Fruit fly (Drosophila melanogaster) whole organism, embryonic: ENCODE data around the gene CG34432.

Experiments
- ATbp ChIP-seq: fragments of 200-800 bp; sonication (Bioruptor generic); optimal IDR thresholded peaks from 2 replicates; lab custom pipeline; 2017; ENCODE audit warnings: missing biosample characterization, mild to moderate bottlenecking, missing genetic modification characterization, missing genetic modification reagents
- Ada2b ChIP-seq: fragments of 200-800 bp; sonication (Bioruptor generic); IDR thresholded peaks from 2 replicates; pipeline ENCODE4 v1.3.6; 2022; ENCODE audit warnings: missing biosample characterization, missing genetic modification characterization
- CG11093 ChIP-seq: fragments of 200-800 bp; sonication (Bioruptor generic); IDR thresholded peaks from 3 replicates; pipeline ENCODE4 v1.3.6; 2022; ENCODE audit warnings: missing biosample characterization, missing genetic modification characterization
- CG11398 ChIP-seq: fragments of 200-800 bp; sonication (Bioruptor generic); optimal IDR thresholded peaks from 2 replicates; lab custom pipeline; 2016; ENCODE audit warnings: missing biosample characterization, missing genetic modification characterization
- CG12155 ChIP-seq: fragments of 200-800 bp; sonication (Bioruptor generic); optimal IDR thresholded peaks from 3 replicates; lab custom pipeline; 2016; ENCODE audit warnings: missing biosample characterization, missing genetic modification characterization
- CG12299 ChIP-seq: fragments of 200-800 bp; sonication (Bioruptor generic); optimal IDR thresholded peaks from 2 replicates; lab custom pipeline; 2018; ENCODE audit warnings: missing biosample characterization, mild to moderate bottlenecking, missing genetic modification characterization
- CG12769 ChIP-seq: fragments of 200-800 bp; sonication (Bioruptor generic); optimal IDR thresholded peaks from 2 replicates; lab custom pipeline; 2019; ENCODE audit warnings: missing biosample characterization, mild to moderate bottlenecking, missing genetic modification characterization, moderate library complexity
- CG14710 ChIP-seq: fragments of 200-800 bp; sonication (Bioruptor generic); optimal IDR thresholded peaks from 3 replicates; lab custom pipeline; 2019; ENCODE audit warnings: missing biosample characterization, mild to moderate bottlenecking, missing genetic modification characterization, moderate library complexity
- CG1603 ChIP-seq: fragments of 200-800 bp; sonication (Bioruptor generic); optimal IDR thresholded peaks from 2 replicates; lab custom pipeline; 2019; ENCODE audit warnings: missing biosample characterization, mild to moderate bottlenecking, missing genetic modification characterization, moderate library complexity
- CG17361 ChIP-seq: fragments of 200-800 bp; sonication (Bioruptor generic); IDR thresholded peaks from 3 replicates; pipeline ENCODE4 v1.3.6; 2022; ENCODE audit warnings: missing biosample characterization, missing genetic modification characterization
- CG18619 ChIP-seq: fragments of 200-800 bp; sonication (Bioruptor generic); optimal IDR thresholded peaks from 3 replicates; lab custom pipeline; 2017; ENCODE audit warnings: missing biosample characterization, mild to moderate bottlenecking, missing genetic modification characterization
- CG2202 ChIP-seq: fragments of 200-800 bp; sonication (Bioruptor generic); optimal IDR thresholded peaks from 2 replicates; lab custom pipeline; 2018; ENCODE audit warnings: missing biosample characterization, mild to moderate bottlenecking, missing genetic modification characterization
- CG2678 ChIP-seq: fragments of 200-800 bp; sonication (Bioruptor generic); optimal IDR thresholded peaks from 3 replicates; lab custom pipeline; 2019; ENCODE audit warnings: missing biosample characterization, mild to moderate bottlenecking, missing genetic modification characterization, moderate library complexity
- CG5953 ChIP-seq: fragments of 200-800 bp; sonication (Bioruptor generic); IDR thresholded peaks from 2 replicates; pipeline ENCODE4 v1.3.6; 2022; ENCODE audit warnings: missing biosample characterization, missing genetic modification characterization
- CG6175 ChIP-seq: fragments of 200-800 bp; sonication (Bioruptor generic); IDR thresholded peaks from 3 replicates; pipeline ENCODE4 v1.3.6; 2022; ENCODE audit warnings: missing biosample characterization, missing genetic modification characterization
- CG7786 ChIP-seq: fragments of 200-800 bp; sonication (Bioruptor generic); optimal IDR thresholded peaks from 2 replicates; lab custom pipeline; 2016; ENCODE audit warnings: missing biosample characterization, missing genetic modification characterization
- CG8944 ChIP-seq: fragments of 200-800 bp; sonication (Bioruptor generic); optimal IDR thresholded peaks from 3 replicates; lab custom pipeline; 2016; ENCODE audit warnings: missing biosample characterization, missing genetic modification characterization
- CG9215 ChIP-seq: fragments of 200-800 bp; sonication (Bioruptor generic); IDR thresholded peaks from 2 replicates; pipeline ENCODE4 v1.3.6; 2022; ENCODE audit warnings: missing biosample characterization, missing genetic modification characterization
- Chrac-16 ChIP-seq: fragments of 200-800 bp; sonication (Bioruptor generic); optimal IDR thresholded peaks from 3 replicates; lab custom pipeline; 2016; ENCODE audit warnings: missing biosample characterization, missing genetic modification characterization
- D ChIP-seq, 2 experiments: fragments of 200-800 bp in 1 of 2; fragments of >200 bp in 1 of 2; sonication (Bioruptor generic) in 1 of 2; optimal IDR thresholded peaks; 2 replicates in 1 of 2; 3 replicates in 1 of 2; lab custom pipeline; 2017; ENCODE audit warnings: mild to moderate bottlenecking in 1 of 2, missing biosample characterization in 1 of 2, missing genetic modification characterization in 1 of 2, missing genetic modification reagents in 1 of 2
- Dfd ChIP-seq, 2 experiments: fragments of >200 bp; optimal IDR thresholded peaks; 2 replicates each; lab custom pipeline; 2017; ENCODE audit warnings: missing biosample characterization in 2 of 2, missing genetic modification characterization in 2 of 2
- Eip74EF ChIP-seq, 2 experiments: fragments of 200-800 bp in 1 of 2; fragments of >200 bp in 1 of 2; sonication (Bioruptor generic) in 1 of 2; optimal IDR thresholded peaks; 2 replicates each; lab custom pipeline; 2017 to 2019; ENCODE audit warnings: missing biosample characterization in 2 of 2, missing genetic modification characterization in 2 of 2, mild to moderate bottlenecking in 1 of 2, moderate library complexity in 1 of 2
- Ets97D ChIP-seq: fragments of 200-800 bp; sonication (Bioruptor generic); optimal IDR thresholded peaks from 3 replicates; lab custom pipeline; 2016; ENCODE audit warnings: missing biosample characterization, missing genetic modification characterization
- Hmr ChIP-seq: fragments of 200-800 bp; sonication (Bioruptor generic); optimal IDR thresholded peaks from 3 replicates; lab custom pipeline; 2017; ENCODE audit warnings: mild to moderate bottlenecking, missing biosample characterization, missing genetic modification reagents, missing genetic modification characterization
- Hr39 ChIP-seq: fragments of >200 bp; optimal IDR thresholded peaks from 2 replicates; lab custom pipeline; 2017
- Hsf ChIP-seq: fragments of 200-800 bp; sonication (Bioruptor generic); optimal IDR thresholded peaks from 3 replicates; lab custom pipeline; 2016; ENCODE audit warnings: missing biosample characterization, missing genetic modification characterization
- Kr ChIP-seq: fragments of 200-800 bp; sonication (Bioruptor generic); optimal IDR thresholded peaks from 2 replicates; lab custom pipeline; 2017; ENCODE audit warnings: missing biosample characterization, mild to moderate bottlenecking, missing genetic modification characterization
- MBD-R2 ChIP-seq: fragments of 200-800 bp; sonication (Bioruptor generic); IDR thresholded peaks from 2 replicates; pipeline ENCODE4 v1.3.6; 2022; ENCODE audit warnings: missing biosample characterization, missing genetic modification characterization
- MTF-1 ChIP-seq: fragments of 200-800 bp; sonication (Bioruptor generic); optimal IDR thresholded peaks from 2 replicates; lab custom pipeline; 2018; ENCODE audit warnings: missing biosample characterization, mild to moderate bottlenecking, missing genetic modification characterization, borderline replicate concordance
- Mad ChIP-seq: fragments of 200-800 bp; sonication (Bioruptor generic); optimal IDR thresholded peaks from 2 replicates; lab custom pipeline; 2016; ENCODE audit warnings: missing biosample characterization, missing genetic modification characterization
- NC2α ChIP-seq: fragments of 200-800 bp; sonication (Bioruptor generic); optimal IDR thresholded peaks from 2 replicates; lab custom pipeline; 2016; ENCODE audit warnings: missing biosample characterization, missing genetic modification characterization
- NC2β ChIP-seq: fragments of 200-800 bp; sonication (Bioruptor generic); optimal IDR thresholded peaks from 2 replicates; lab custom pipeline; 2016; ENCODE audit warnings: missing biosample characterization, missing genetic modification characterization
- Ptx1 ChIP-seq: fragments of 200-800 bp; sonication (Bioruptor generic); IDR thresholded peaks from 2 replicates; pipeline ENCODE4 v1.3.6; 2022; ENCODE audit warnings: missing biosample characterization, missing genetic modification characterization
- Xrp1 ChIP-seq: fragments of 200-800 bp; sonication (Bioruptor generic); IDR thresholded peaks from 2 replicates; pipeline ENCODE4 v1.3.6; 2022; ENCODE audit warnings: missing biosample characterization, missing genetic modification characterization
- YL-1 ChIP-seq: fragments of 200-800 bp; sonication (Bioruptor generic); optimal IDR thresholded peaks from 3 replicates; lab custom pipeline; 2017; ENCODE audit warnings: missing biosample characterization, mild to moderate bottlenecking, missing genetic modification characterization
- bcd ChIP-seq: fragments of 200-800 bp; sonication (Bioruptor generic); optimal IDR thresholded peaks from 2 replicates; lab custom pipeline; 2017; ENCODE audit warnings: missing biosample characterization, mild to moderate bottlenecking, missing genetic modification characterization
- br ChIP-seq: fragments of >200 bp; optimal IDR thresholded peaks from 2 replicates; lab custom pipeline; 2017
- cad ChIP-seq: fragments of >200 bp; optimal IDR thresholded peaks from 2 replicates; lab custom pipeline; 2017; ENCODE audit warnings: missing biosample characterization, missing genetic modification characterization
- chm ChIP-seq: fragments of 200-800 bp; sonication (Bioruptor generic); IDR thresholded peaks from 2 replicates; pipeline ENCODE4 v1.3.6; 2022; ENCODE audit warnings: missing biosample characterization, missing genetic modification characterization
- dan ChIP-seq: fragments of 200-800 bp; sonication (Bioruptor generic); IDR thresholded peaks from 2 replicates; pipeline ENCODE4 v1.3.6; 2022; ENCODE audit warnings: missing biosample characterization, missing genetic modification characterization
- danr ChIP-seq: fragments of 200-800 bp; sonication (Bioruptor generic); IDR thresholded peaks from 2 replicates; pipeline ENCODE4 v1.3.6; 2022; ENCODE audit warnings: missing biosample characterization, missing genetic modification characterization
- disco-r ChIP-seq: fragments of 200-800 bp; sonication (Bioruptor generic); optimal IDR thresholded peaks from 2 replicates; lab custom pipeline; 2016; ENCODE audit warnings: missing biosample characterization, missing genetic modification characterization
- esg ChIP-seq: fragments of 200-800 bp; sonication (Bioruptor generic); conservative IDR thresholded peaks from 2 replicates; pipeline ENCODE4 v1.3.6; 2022; ENCODE audit warnings: missing biosample characterization, missing genetic modification characterization
- ewg ChIP-seq: fragments of 200-800 bp; sonication (Bioruptor generic); optimal IDR thresholded peaks from 3 replicates; lab custom pipeline; 2017; ENCODE audit warnings: mild to moderate bottlenecking, missing biosample characterization, missing genetic modification reagents, missing genetic modification characterization
- fd3F ChIP-seq: fragments of 200-800 bp; sonication (Bioruptor generic); optimal IDR thresholded peaks from 2 replicates; lab custom pipeline; 2018; ENCODE audit warnings: missing biosample characterization, mild to moderate bottlenecking, missing genetic modification characterization, moderate library complexity
- inv ChIP-seq: fragments of 200-800 bp; sonication (Bioruptor generic); IDR thresholded peaks from 2 replicates; pipeline ENCODE4 v1.3.6; 2022; ENCODE audit warnings: missing biosample characterization, missing genetic modification characterization; ENCODE audit not compliant: partially characterized antibody
- ken ChIP-seq: fragments of 200-800 bp; sonication (Bioruptor generic); IDR thresholded peaks from 3 replicates; pipeline ENCODE4 v1.3.6; 2022; ENCODE audit warnings: missing biosample characterization, missing genetic modification characterization
- klu ChIP-seq: fragments of 200-800 bp; sonication (Bioruptor generic); IDR thresholded peaks from 2 replicates; pipeline ENCODE4 v1.3.6; 2022; ENCODE audit warnings: missing biosample characterization, missing genetic modification characterization
- so ChIP-seq: fragments of 200-800 bp; sonication (Bioruptor generic); IDR thresholded peaks from 3 replicates; pipeline ENCODE4 v1.3.6; 2022; ENCODE audit warnings: missing biosample characterization, missing genetic modification characterization
- stwl ChIP-seq: fragments of 200-800 bp; sonication (Bioruptor generic); optimal IDR thresholded peaks from 3 replicates; lab custom pipeline; 2018; ENCODE audit warnings: missing biosample characterization, mild to moderate bottlenecking, missing genetic modification characterization, moderate library complexity
- tll ChIP-seq, 2 experiments: fragments of 200-800 bp in 1 of 2; fragments of >200 bp in 1 of 2; sonication (Bioruptor generic) in 1 of 2; optimal IDR thresholded peaks; 2 replicates each; lab custom pipeline; 2017 to 2019; ENCODE audit warnings: missing biosample characterization in 2 of 2, missing genetic modification characterization in 2 of 2, mild to moderate bottlenecking in 1 of 2, moderate library complexity in 1 of 2
- tup ChIP-seq: fragments of 200-800 bp; sonication (Bioruptor generic); optimal IDR thresholded peaks from 2 replicates; lab custom pipeline; 2016; ENCODE audit warnings: missing biosample characterization, mild to moderate bottlenecking, missing genetic modification characterization, moderate library complexity
- yki ChIP-seq: fragments of >200 bp; optimal IDR thresholded peaks from 3 replicates; lab custom pipeline; 2018

The CG34432 gene

DNA sequence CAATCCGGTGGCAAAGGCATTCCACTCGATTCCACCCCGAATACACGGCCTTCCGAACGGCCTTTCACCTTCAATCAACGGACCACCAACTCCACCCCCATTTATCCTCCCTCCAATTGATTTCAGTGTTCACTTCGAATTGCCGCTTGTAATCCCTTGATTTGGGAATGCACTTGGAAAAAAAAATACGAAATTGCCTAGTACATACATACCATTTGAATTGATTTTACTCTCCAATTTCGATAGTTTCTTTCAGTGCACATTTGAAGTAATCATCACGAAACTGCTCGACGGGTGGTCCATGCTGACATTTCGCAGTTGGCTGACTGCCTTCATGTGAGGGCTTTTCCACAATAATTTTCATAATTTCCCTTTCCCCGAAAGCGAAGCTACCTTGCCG, 50.2 kb downstream of the CG34432 start (continued):
- peak; percentile 4 for TF ChIP-seq CG2678 (tag; lab: Kevin White, UChicago)
- TF ChIP-seq disco-r (GFP tag; lab: Kevin White, UChicago) = no peak
- TF ChIP-seq ATbp = no peak
- TF ChIP-seq CG8944 = no peak
- no peak for TF ChIP-seq D (optimal IDR thresholded peaks at IDR 0.05; lab: Kevin White, UChicago)
- no peak for TF ChIP-seq D (GFP tag; optimal IDR thresholded peaks at IDR 0.05; lab: Kevin White, UChicago)
- no peak for TF ChIP-seq MTF-1 (GFP tag; lab: Kevin White, UChicago)
- TF ChIP-seq tll (GFP tag; optimal IDR thresholded peaks at IDR 0.05; lab: Kevin White, UChicago) = no peak
- no peak for TF ChIP-seq CG11398 (GFP tag; lab: Kevin White, UChicago)
- no peak for TF ChIP-seq Ada2b (GFP tag; lab: Robert Waterston, UW)
- TF ChIP-seq Ptx1 = no peak
- no peak for TF ChIP-seq inv
- TF ChIP-seq CG2202 (tag; lab: Kevin White, UChicago) = no peak
- no peak for TF ChIP-seq Hmr (GFP tag; lab: Kevin White, UChicago)
- no peak for TF ChIP-seq esg (GFP tag; lab: Robert Waterston, UW)
- TF ChIP-seq dan (GFP tag; lab: Robert Waterston, UW) = no peak
- no peak for TF ChIP-seq CG12155 (GFP tag; lab: Kevin White, UChicago)
- no peak for TF ChIP-seq fd3F (GFP tag; lab: Kevin White, UChicago)
- TF ChIP-seq ken = no peak
- no peak for TF ChIP-seq tup
- TF ChIP-seq CG1603 = peak; percentile 48
- no peak for TF ChIP-seq NC2β (GFP tag; lab: Kevin White, UChicago)
- no peak for TF ChIP-seq CG11093 (GFP tag; lab: Robert Waterston, UW)
- TF ChIP-seq CG6175 (GFP tag; lab: Robert Waterston, UW) = no peak
- no peak for TF ChIP-seq YL-1 (GFP tag; lab: Kevin White, UChicago)
- TF ChIP-seq Chrac-16 (GFP tag; lab: Kevin White, UChicago) = peak; percentile 3
- no peak for TF ChIP-seq ewg (GFP tag; lab: Kevin White, UChicago)
- no peak for TF ChIP-seq CG7786
- no peak for TF ChIP-seq klu (GFP tag; lab: Robert Waterston, UW)
- no peak for TF ChIP-seq yki
- no peak for TF ChIP-seq NC2α (GFP tag; lab: Kevin White, UChicago)
- TF ChIP-seq Kr (GFP tag; lab: Kevin White, UChicago) = no peak
- no peak for TF ChIP-seq Hsf (GFP tag; lab: Kevin White, UChicago)
- TF ChIP-seq Hr39 (lab: Kevin White, UChicago) = no peak
- no peak for TF ChIP-seq bcd (GFP tag; lab: Kevin White, UChicago)
- TF ChIP-seq MBD-R2 (GFP tag; lab: Robert Waterston, UW) = no peak
- TF ChIP-seq stwl (tag; lab: Kevin White, UChicago) = no peak
- TF ChIP-seq CG14710 = peak; percentile 9
- TF ChIP-seq CG9215 (GFP tag; lab: Robert Waterston, UW) = no peak
- no peak for TF ChIP-seq CG17361 (GFP tag; lab: Robert Waterston, UW)
- TF ChIP-seq CG5953 (GFP tag; lab: Robert Waterston, UW) = no peak
- no peak for TF ChIP-seq cad (GFP tag; lab: Kevin White, UChicago)
- TF ChIP-seq Ets97D (GFP tag; lab: Kevin White, UChicago) = no peak
- no peak for TF ChIP-seq CG12299
- no peak for TF ChIP-seq so (GFP tag; lab: Robert Waterston, UW)
- TF ChIP-seq Xrp1 (GFP tag; lab: Robert Waterston, UW) = 0 out of 2 replicates have a peak, but pooled peaks have one; percentile 36
- no peak for TF ChIP-seq CG18619 (GFP tag; lab: Kevin White, UChicago)
- TF ChIP-seq CG12769 (tag; lab: Kevin White, UChicago) = no peak
- TF ChIP-seq Eip74EF (GFP tag; optimal IDR thresholded peaks at IDR 0.05; lab: Kevin White, UChicago) = no peak
- TF ChIP-seq Mad (GFP tag; lab: Kevin White, UChicago) = no peak
- no peak for TF ChIP-seq danr
- TF ChIP-seq br (lab: Kevin White, UChicago) = no peak
- no peak for TF ChIP-seq chm (GFP tag; lab: Robert Waterston, UW)
- TF ChIP-seq Dfd (GFP tag; optimal IDR thresholded peaks at IDR 0.05; lab: Kevin White, UChicago) = no peak
